Worm (Caenorhabditis elegans): Measurements from ENCODE around the gene mel-28.
A peak's percentile ranks its signal among the peaks of the same experiment; 100 is the strongest.
"Not testable (repeated sequence)": the region's sequence is repeated elsewhere in the genome, so short reads cannot be mapped to it uniquely, and the experiment has no call there.

mel-28 gene

DNA sequence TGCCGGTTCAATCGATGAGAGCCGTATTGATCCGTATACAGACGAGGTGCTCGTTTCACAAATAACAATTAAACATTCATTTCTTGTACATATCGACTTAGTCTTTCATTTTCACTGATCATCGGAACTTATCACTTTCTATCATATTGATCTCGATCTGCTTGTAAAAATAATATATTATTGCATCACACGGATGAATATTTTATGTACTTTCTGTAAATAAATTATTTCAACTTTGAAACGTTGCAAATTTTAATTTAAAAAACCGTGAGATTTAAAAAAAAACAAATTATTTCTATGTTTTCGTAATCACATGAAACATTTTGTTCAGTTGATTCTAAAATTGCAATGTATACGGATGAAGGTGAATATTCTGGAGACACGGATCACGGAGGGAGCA lies 43.3 kb upstream of the mel-28 start, which contains the start of gene twk-6:
Gene twk-6 (plus strand): TSS at position 301 of the 400 bp plus-strand sequence.
- not testable (repeated sequence) for TF ChIP-seq nhr-90 (tag; optimal IDR thresholded peaks at IDR 0.05; ENCODE audit: poor library complexity); mef-2 (tag; optimal IDR thresholded peaks at IDR 0.05); ceh-8 (GFP tag; optimal IDR thresholded peaks at IDR 0.05)

DNA sequence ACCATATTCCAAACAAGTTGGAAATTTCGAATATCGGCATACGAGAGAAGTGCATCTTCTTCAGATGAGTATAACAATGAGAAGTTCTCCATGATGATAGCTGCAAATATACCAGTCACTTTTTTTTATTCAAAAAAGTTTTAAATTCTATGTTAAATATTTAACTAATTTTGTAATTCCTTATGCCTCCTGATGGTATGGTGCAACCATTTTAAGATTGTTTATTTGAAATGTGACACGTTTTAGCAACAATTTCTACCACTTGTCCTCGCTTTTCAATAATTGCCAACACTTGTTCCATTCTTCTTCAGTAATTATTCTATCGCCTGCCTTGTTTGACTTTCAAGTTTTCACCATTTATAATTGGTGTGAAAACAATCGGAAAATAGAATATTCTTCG lies 39.9 kb upstream of the mel-28 start, which contains the start of gene F17C8.6:
Gene F17C8.6 (minus strand): TSS at position 101 of the 400 bp plus-strand sequence.
- TF ChIP-seq C04F5.9 (tag; optimal IDR thresholded peaks at IDR 0.05): no peak
- no peak for TF ChIP-seq blmp-1 (tag; optimal IDR thresholded peaks at IDR 0.05)
- TF ChIP-seq zip-4 (GFP tag; optimal IDR thresholded peaks at IDR 0.05): no peak
- no peak for TF ChIP-seq tbx-2 (tag; optimal IDR thresholded peaks at IDR 0.05)
- no peak for TF ChIP-seq mdl-1 (tag; optimal IDR thresholded peaks at IDR 0.05)
- no peak for TF ChIP-seq hpl-2 (GFP tag; optimal IDR thresholded peaks at IDR 0.05)
- TF ChIP-seq skn-1 (tag; optimal IDR thresholded peaks at IDR 0.05): no peak
- TF ChIP-seq nhr-76 (tag; optimal IDR thresholded peaks at IDR 0.05): no peak
- TF ChIP-seq nhr-71 (tag; optimal IDR thresholded peaks at IDR 0.05): no peak
- TF ChIP-seq swsn-7 (tag; optimal IDR thresholded peaks at IDR 0.05): no peak
- no peak for TF ChIP-seq aha-1 (tag; optimal IDR thresholded peaks at IDR 0.05)
- TF ChIP-seq nhr-84 (tag; optimal IDR thresholded peaks at IDR 0.05): no peak
- no peak for TF ChIP-seq lin-35 (GFP tag; optimal IDR thresholded peaks at IDR 0.05)
- no peak for TF ChIP-seq mab-9 (GFP tag; IDR thresholded peaks at IDR 0.05)
- no peak for TF ChIP-seq ets-5 (GFP tag; IDR thresholded peaks at IDR 0.05)
- no peak for TF ChIP-seq Y116A8C.19 (tag; optimal IDR thresholded peaks at IDR 0.05; ENCODE audit: borderline replicate concordance)

DNA sequence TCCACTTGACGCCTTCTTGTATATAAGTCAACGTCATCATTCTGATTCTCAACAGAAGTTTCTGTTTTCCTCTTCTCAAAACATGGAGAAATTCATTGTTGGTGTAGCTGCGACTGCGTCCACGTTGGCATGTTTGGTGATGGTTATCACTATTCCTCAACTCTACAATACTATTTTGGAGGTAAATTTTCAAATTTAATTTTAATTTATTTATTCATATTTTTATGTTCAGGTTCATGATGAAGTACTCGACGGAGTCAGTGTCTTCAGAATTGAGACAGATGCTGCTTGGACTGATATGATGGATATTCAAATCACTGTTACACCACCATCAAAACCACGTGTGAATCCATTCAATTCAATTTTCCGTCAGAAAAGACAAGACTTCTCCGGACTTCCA lies 37.8 kb upstream of the mel-28 start, which contains the start of gene col-89:
Gene col-89 (plus strand): TSS at position 19 of the 400 bp plus-strand sequence.
- no peak for TF ChIP-seq lsy-2 (tag; optimal IDR thresholded peaks at IDR 0.05)
- TF ChIP-seq mef-2 (tag; optimal IDR thresholded peaks at IDR 0.05): no peak
- no peak for TF ChIP-seq efl-1 (optimal IDR thresholded peaks at IDR 0.05)
- peak in 1 of 2 experiments; percentile 66 for TF ChIP-seq efl-1 (GFP tag; optimal IDR thresholded peaks at IDR 0.05 in 1 of 2)
- TF ChIP-seq rnt-1 (tag; optimal IDR thresholded peaks at IDR 0.05): no peak

DNA sequence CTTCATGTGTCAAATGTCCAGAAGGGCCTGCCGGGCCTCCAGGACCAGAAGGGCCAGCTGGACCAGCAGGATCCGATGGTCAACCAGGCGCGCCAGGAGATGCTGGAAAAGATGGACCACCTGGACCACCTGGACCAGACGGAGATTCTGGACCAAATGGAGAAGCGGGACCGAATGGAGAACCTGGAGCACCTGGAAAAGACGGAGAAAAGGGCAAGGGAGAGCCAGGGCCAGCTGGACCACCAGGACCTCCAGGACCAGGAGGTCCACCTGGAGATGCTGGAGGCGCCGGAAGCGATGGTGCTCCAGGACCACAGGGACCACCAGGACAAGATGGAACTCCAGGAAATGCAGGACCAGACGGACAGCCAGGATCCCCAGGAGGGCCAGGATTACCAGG lies 37.2 kb upstream of the mel-28 start:
- TF ChIP-seq alr-1 (tag; optimal IDR thresholded peaks at IDR 0.05; ENCODE audit: borderline replicate concordance): no peak
- TF ChIP-seq efl-1 (optimal IDR thresholded peaks at IDR 0.05): no peak
- TF ChIP-seq efl-1 (GFP tag; optimal IDR thresholded peaks at IDR 0.05 in 1 of 2): peak in 1 of 2 experiments; percentile 10
- TF ChIP-seq lir-3 (tag; optimal IDR thresholded peaks at IDR 0.05; ENCODE audit: poor library complexity): no peak

DNA sequence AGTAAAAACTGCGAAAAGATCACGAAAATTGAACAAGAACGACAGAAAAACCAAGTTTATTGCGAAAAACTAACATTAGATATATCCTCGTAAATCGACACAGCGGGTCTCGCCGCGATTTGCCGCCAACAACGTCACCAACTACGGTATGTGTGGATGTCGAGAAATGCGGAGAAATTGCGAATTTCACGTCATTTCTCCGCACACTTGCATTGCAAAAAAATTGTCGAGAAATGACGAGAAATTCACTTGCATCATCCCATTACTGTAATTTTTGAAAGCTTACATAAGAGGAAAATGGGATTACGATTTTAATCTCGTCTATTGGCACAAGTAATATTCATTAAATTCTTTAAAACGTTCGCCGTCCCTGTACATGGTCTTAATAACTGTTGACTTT lies 33.3 kb upstream of the mel-28 start:
- TF ChIP-seq C04F5.9 (tag; optimal IDR thresholded peaks at IDR 0.05) (peak; percentile 95), nhr-19 (GFP tag; conservative IDR thresholded peaks at IDR 0.05) (peak; percentile 64), lsy-2 (tag; optimal IDR thresholded peaks at IDR 0.05) (peak in 1 of 2 experiments; percentile 23), mab-9 (GFP tag; IDR thresholded peaks at IDR 0.05) (0 out of 2 replicates have a peak, but pooled peaks have one; percentile 34), isw-1 (GFP tag; IDR thresholded peaks at IDR 0.05) (peak; percentile 59), grh-1 (GFP tag; IDR thresholded peaks at IDR 0.05) (0 out of 2 replicates have a peak, but pooled peaks have one; percentile 29)

DNA sequence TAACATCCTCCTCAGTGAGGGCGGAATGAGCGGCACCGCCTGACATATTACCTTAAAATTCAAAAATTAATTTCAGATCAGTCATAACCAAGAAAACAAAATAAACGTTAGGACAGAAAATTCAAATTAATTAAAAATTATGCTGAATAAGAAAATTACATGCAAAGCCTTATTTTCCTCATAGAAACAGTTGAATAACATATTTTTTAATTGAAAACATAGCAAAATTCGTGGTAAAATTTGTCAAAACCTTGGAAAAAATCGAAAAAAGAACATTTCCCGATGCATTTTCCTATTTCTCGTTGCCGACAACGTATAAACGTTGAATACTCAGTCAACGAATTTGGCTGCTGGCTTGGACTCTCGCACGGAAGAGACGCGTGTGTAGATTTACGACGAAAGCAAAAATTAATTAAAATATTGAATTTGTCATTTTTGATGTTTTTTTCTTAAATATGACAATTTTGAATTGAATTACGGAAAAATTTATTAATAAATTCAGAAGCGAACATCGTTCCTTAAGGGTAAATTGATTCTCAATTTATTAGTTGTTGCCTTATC lies 31.8 kb upstream of the mel-28 start, which contains the start of the genes rps-0 and rbg-3:
Gene rps-0 (minus strand): TSS at position 51 of the 561 bp plus-strand sequence.
Gene rbg-3 (plus strand): TSS at position 424 of the 561 bp plus-strand sequence.
- TF ChIP-seq C16A3.4 (tag; optimal IDR thresholded peaks at IDR 0.05): peak; percentile 97
- TF ChIP-seq lir-3 (tag; optimal IDR thresholded peaks at IDR 0.05; ENCODE audit: poor library complexity): peak; percentile 75
- peak; percentile 75 for TF ChIP-seq pax-3 (tag; optimal IDR thresholded peaks at IDR 0.05)
- peak; percentile 97 for TF ChIP-seq lsy-2 (tag; optimal IDR thresholded peaks at IDR 0.05)
- TF ChIP-seq sup-37 (GFP tag; optimal IDR thresholded peaks at IDR 0.05): peak; percentile 38
- TF ChIP-seq zag-1 (tag; optimal IDR thresholded peaks at IDR 0.05): no peak
- peak; percentile 97 for TF ChIP-seq unc-130 (tag; optimal IDR thresholded peaks at IDR 0.05)
- TF ChIP-seq aha-1 (tag; optimal IDR thresholded peaks at IDR 0.05): peak; percentile 2
- no peak for TF ChIP-seq C34B4.2 (tag; optimal IDR thresholded peaks at IDR 0.05)
- TF ChIP-seq nhr-85 (tag): peak; percentile 95
- TF ChIP-seq lin-15B (tag; optimal IDR thresholded peaks at IDR 0.05): peak; percentile 92
- peak in 5 of 6 experiments; percentile 13 to 90 (median 75) for TF ChIP-seq elt-3 (tag; optimal IDR thresholded peaks at IDR 0.05)
- TF ChIP-seq elt-2 (tag; optimal IDR thresholded peaks at IDR 0.05): peak; percentile 49
- peak; percentile 95 for TF ChIP-seq nhr-47 (tag; optimal IDR thresholded peaks at IDR 0.05)
- TF ChIP-seq ets-5 (GFP tag; IDR thresholded peaks at IDR 0.05): no peak
- TF ChIP-seq egl-13 (tag; optimal IDR thresholded peaks at IDR 0.05): peak; percentile 82
- TF ChIP-seq egl-27 (tag; optimal IDR thresholded peaks at IDR 0.05): no peak
- TF ChIP-seq ceh-8 (GFP tag; optimal IDR thresholded peaks at IDR 0.05): peak; percentile 90
- peak; percentile 89 for TF ChIP-seq blmp-1 (tag; optimal IDR thresholded peaks at IDR 0.05)
